Worm (Caenorhabditis elegans) whole organism, young adult: ENCODE data around the gene glb-19.

ENCODE experiments used
- F33H1.4 ChIP-seq: fragments of 200-800 bp; sonication (Bioruptor generic); IDR thresholded peaks from 2 replicates; pipeline ENCODE4 v1.3.6; 2022; ENCODE audit warnings: missing genetic modification reagents, missing genetic modification characterization, missing compliant biosample characterization
- K12H6.12 ChIP-seq: fragments of 200-800 bp; sonication (Bioruptor generic); optimal IDR thresholded peaks from 2 replicates; lab custom pipeline; 2018; ENCODE audit warnings: mild to moderate bottlenecking, missing genetic modification characterization, missing compliant biosample characterization
- ama-1 ChIP-seq, 3 experiments: fragments of 150-350 bp in 1 of 3; sonication (generic microtip) in 2 of 3; optimal IDR thresholded peaks; 2 replicates each; lab custom pipeline; 2014 to 2018; ENCODE audit warnings: missing biosample characterization in 2 of 3, missing genetic modification characterization in 2 of 3, missing genetic modification reagents in 2 of 3
- atf-7 ChIP-seq: sonication (generic microtip); optimal IDR thresholded peaks from 2 replicates; lab custom pipeline; 2017; ENCODE audit warnings: mild to moderate bottlenecking, missing genetic modification characterization, missing compliant biosample characterization
- ceh-27 ChIP-seq: fragments of 200-800 bp; sonication (Bioruptor generic); optimal IDR thresholded peaks from 2 replicates; lab custom pipeline; 2018; ENCODE audit warnings: mild to moderate bottlenecking, missing genetic modification characterization, moderate library complexity, missing compliant biosample characterization
- chd-7 ChIP-seq: sonication (generic microtip); optimal IDR thresholded peaks from 2 replicates; lab custom pipeline; 2016; ENCODE audit warnings: mild to moderate bottlenecking, missing genetic modification characterization, moderate library complexity, missing compliant biosample characterization
- egl-18 ChIP-seq: fragments of 200-800 bp; sonication (Bioruptor generic); IDR thresholded peaks from 2 replicates; pipeline ENCODE4 v1.3.6; 2022; ENCODE audit warnings: missing genetic modification reagents, missing genetic modification characterization, missing compliant biosample characterization
- ets-4 ChIP-seq: fragments of 200-800 bp; sonication (Bioruptor generic); optimal IDR thresholded peaks from 2 replicates; lab custom pipeline; 2018; ENCODE audit warnings: mild to moderate bottlenecking, missing genetic modification characterization, missing compliant biosample characterization
- madf-6 ChIP-seq: fragments of 200-800 bp; sonication (Bioruptor generic); IDR thresholded peaks from 2 replicates; pipeline ENCODE4 v1.3.6; 2022; ENCODE audit warnings: missing genetic modification reagents, missing genetic modification characterization, missing compliant biosample characterization
- snpc-4 ChIP-seq, 5 experiments: fragments of 150-350 bp in 1 of 5; sonication (generic microtip) in 4 of 5; optimal IDR thresholded peaks; 2 replicates each; lab custom pipeline; 2014 to 2018; ENCODE audit warnings: missing genetic modification characterization in 5 of 5, missing biosample characterization in 3 of 5, antibody characterized with exemption in 2 of 5, mild to moderate bottlenecking in 2 of 5, missing compliant biosample characterization in 2 of 5, missing genotype in 2 of 5, moderate library complexity in 2 of 5, missing genetic modification reagents in 1 of 5
- tlf-1 ChIP-seq: fragments of 200-800 bp; sonication (Bioruptor generic); optimal IDR thresholded peaks from 2 replicates; lab custom pipeline; 2018; ENCODE audit warnings: mild to moderate bottlenecking, missing genetic modification characterization, missing compliant biosample characterization
- zfh-2 ChIP-seq: fragments of 200-800 bp; sonication (Bioruptor generic); conservative IDR thresholded peaks from 2 replicates; pipeline ENCODE4 v1.3.6; 2022; ENCODE audit warnings: missing genetic modification reagents, missing genetic modification characterization, missing compliant biosample characterization
- ztf-3 ChIP-seq: fragments of 200-800 bp; sonication (Bioruptor generic); optimal IDR thresholded peaks from 2 replicates; lab custom pipeline; 2018; ENCODE audit warnings: mild to moderate bottlenecking, missing genetic modification characterization, missing compliant biosample characterization

ce11 chrIV:10682155-10682749 lies 28.3 kb upstream of the glb-19 start, which contains the start of gene fmo-2:
- TF ChIP-seq madf-6 (GFP tag; lab: Robert Waterston, UW), result no peak
- TF ChIP-seq ets-4 (GFP tag; lab: Kevin White, UChicago), result no peak
- no peak for TF ChIP-seq atf-7
- no peak for TF ChIP-seq tlf-1 (GFP tag; lab: Kevin White, UChicago)
- TF ChIP-seq K12H6.12 (tag; lab: Kevin White, UChicago), result no peak
- TF ChIP-seq snpc-4 (GFP tag; optimal IDR thresholded peaks at IDR 0.05; lab: Kevin White, UChicago), result no peak
- no peak for TF ChIP-seq snpc-4 (tag; optimal IDR thresholded peaks at IDR 0.05; lab: Kevin White, UChicago)
- no peak for TF ChIP-seq ama-1 (optimal IDR thresholded peaks at IDR 0.05; lab: Kevin White, UChicago)
- no peak for TF ChIP-seq ama-1 (GFP tag; optimal IDR thresholded peaks at IDR 0.05; lab: Kevin White, UChicago)
- no peak for TF ChIP-seq ztf-3 (GFP tag; lab: Kevin White, UChicago)
- TF ChIP-seq zfh-2 (GFP tag; lab: Robert Waterston, UW), result no peak
- TF ChIP-seq chd-7 (tag; lab: Kevin White, UChicago), result no peak
- TF ChIP-seq egl-18, result no peak
- no peak for TF ChIP-seq F33H1.4 (GFP tag; lab: Robert Waterston, UW)
- no peak for TF ChIP-seq ceh-27 (GFP tag; lab: Kevin White, UChicago)
